Worm (Caenorhabditis elegans): ENCODE results near the gene lge-1.

- TF ChIP-seq ceh-39 (tag; optimal IDR thresholded peaks at IDR 0.05) (no peak), unc-62 (GFP tag; optimal IDR thresholded peaks at IDR 0.05) (no peak), blmp-1 (tag; optimal IDR thresholded peaks at IDR 0.05) (no peak), nhr-12 (tag; optimal IDR thresholded peaks at IDR 0.05) (no peak), pha-4 (tag; optimal IDR thresholded peaks at IDR 0.05) (no peak)
These were observed 32.9 kb upstream of the lge-1 start for ce11 chrX:10933308-10934014.
